Worm (Caenorhabditis elegans): ENCODE data around the gene aco-2.

aco-2 gene

DNA sequence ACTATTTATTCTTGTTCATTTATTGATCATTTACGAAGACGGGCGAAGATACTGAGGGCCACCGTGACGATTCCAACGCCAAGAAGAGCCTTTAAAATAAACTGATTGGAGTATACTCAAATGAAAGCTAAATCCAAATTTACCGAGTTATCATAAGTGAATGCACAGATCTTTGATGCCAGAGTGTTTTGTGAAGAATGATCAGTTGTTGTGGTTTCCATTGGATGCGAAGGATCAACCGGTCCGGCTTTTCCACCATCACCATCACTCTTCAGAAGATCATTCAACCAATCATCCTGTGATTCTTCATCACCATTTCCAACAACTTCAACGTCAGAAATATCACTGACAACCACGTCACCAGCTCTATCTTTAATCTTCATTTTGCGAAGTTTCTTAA lies 3.7 kb downstream of the aco-2 start:
- TF ChIP-seq hmg-4 (GFP tag; optimal IDR thresholded peaks at IDR 0.05) (no peak), aly-1 (tag; optimal IDR thresholded peaks at IDR 0.05) (no peak), sea-1 (GFP tag; conservative IDR thresholded peaks at IDR 0.05) (no peak)

DNA sequence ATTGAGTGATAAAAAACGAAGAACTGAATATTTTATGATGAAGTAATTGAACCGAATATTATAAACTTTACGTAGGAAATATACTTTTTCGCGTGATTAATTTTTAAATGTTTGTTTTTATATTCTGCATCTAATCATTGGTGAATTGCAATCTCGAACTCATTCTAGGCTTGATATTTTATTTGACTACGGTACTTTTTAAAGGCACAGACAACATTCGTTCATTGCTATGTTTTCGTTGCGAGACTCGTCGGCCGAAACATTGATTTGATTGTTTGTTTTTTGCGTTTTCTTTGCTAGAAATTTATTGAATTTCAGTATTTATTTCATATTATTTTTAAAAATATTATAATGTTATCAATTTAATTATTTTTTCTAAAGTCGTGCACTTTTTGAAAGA lies 4.3 kb downstream of the aco-2 start, which contains the start of gene C06G4.4:
C06G4.4 (minus strand) TSS at position 36 of the 400 bp plus-strand sequence.
- no peak for TF ChIP-seq sea-1 (GFP tag; conservative IDR thresholded peaks at IDR 0.05)
- TF ChIP-seq tbx-11 (GFP tag; IDR thresholded peaks at IDR 0.05), result no peak
- no peak for TF ChIP-seq tra-4 (tag; optimal IDR thresholded peaks at IDR 0.05)
- no peak for TF ChIP-seq ama-1 (optimal IDR thresholded peaks at IDR 0.05)
- no peak for TF ChIP-seq aly-1 (tag; optimal IDR thresholded peaks at IDR 0.05)
- TF ChIP-seq ets-7 (tag; optimal IDR thresholded peaks at IDR 0.05), result no peak
- TF ChIP-seq hmbx-1 (tag; optimal IDR thresholded peaks at IDR 0.05), result no peak
- TF ChIP-seq B0310.2 (tag; optimal IDR thresholded peaks at IDR 0.05), result no peak
- TF ChIP-seq hmg-4 (GFP tag; optimal IDR thresholded peaks at IDR 0.05), result no peak
- TF ChIP-seq hnd-1 (tag; optimal IDR thresholded peaks at IDR 0.05), result no peak
- TF ChIP-seq flt-1 (GFP tag; IDR thresholded peaks at IDR 0.05), result no peak
- TF ChIP-seq pes-1 (GFP tag; IDR thresholded peaks at IDR 0.05), result no peak
- TF ChIP-seq tbx-37 (GFP tag; conservative IDR thresholded peaks at IDR 0.05), result no peak
- no peak for TF ChIP-seq ceh-36 (tag; optimal IDR thresholded peaks at IDR 0.05)
- TF ChIP-seq ceh-13 (GFP tag; optimal IDR thresholded peaks at IDR 0.05), result no peak
- no peak for TF ChIP-seq scrt-1 (GFP tag; IDR thresholded peaks at IDR 0.05)
- TF ChIP-seq F13C5.2 (tag; optimal IDR thresholded peaks at IDR 0.05), result no peak

ce11 chrIII:7978289-7978688 lies 4.8 kb downstream of the aco-2 start:
- TF ChIP-seq scrt-1 (GFP tag; IDR thresholded peaks at IDR 0.05), result no peak
- TF ChIP-seq sea-1 (GFP tag; conservative IDR thresholded peaks at IDR 0.05), result no peak
- no peak for TF ChIP-seq tbx-11 (GFP tag; IDR thresholded peaks at IDR 0.05)
- TF ChIP-seq tra-4 (tag; optimal IDR thresholded peaks at IDR 0.05), result no peak
- TF ChIP-seq hmg-4 (GFP tag; optimal IDR thresholded peaks at IDR 0.05), result no peak
- no peak for TF ChIP-seq hmbx-1 (tag; optimal IDR thresholded peaks at IDR 0.05)
- no peak for TF ChIP-seq B0310.2 (tag; optimal IDR thresholded peaks at IDR 0.05)
- TF ChIP-seq F13C5.2 (tag; optimal IDR thresholded peaks at IDR 0.05), result no peak
- TF ChIP-seq hnd-1 (tag; optimal IDR thresholded peaks at IDR 0.05), result no peak
- no peak for TF ChIP-seq ama-1 (optimal IDR thresholded peaks at IDR 0.05)

- TF ChIP-seq tbx-37 (GFP tag; conservative IDR thresholded peaks at IDR 0.05) (no peak), B0310.2 (tag; optimal IDR thresholded peaks at IDR 0.05) (no peak), scrt-1 (GFP tag; IDR thresholded peaks at IDR 0.05) (no peak), tra-4 (tag; optimal IDR thresholded peaks at IDR 0.05) (no peak)
These were observed 5.2 kb downstream of the aco-2 start for ce11 chrIII:7978723-7979122.

DNA sequence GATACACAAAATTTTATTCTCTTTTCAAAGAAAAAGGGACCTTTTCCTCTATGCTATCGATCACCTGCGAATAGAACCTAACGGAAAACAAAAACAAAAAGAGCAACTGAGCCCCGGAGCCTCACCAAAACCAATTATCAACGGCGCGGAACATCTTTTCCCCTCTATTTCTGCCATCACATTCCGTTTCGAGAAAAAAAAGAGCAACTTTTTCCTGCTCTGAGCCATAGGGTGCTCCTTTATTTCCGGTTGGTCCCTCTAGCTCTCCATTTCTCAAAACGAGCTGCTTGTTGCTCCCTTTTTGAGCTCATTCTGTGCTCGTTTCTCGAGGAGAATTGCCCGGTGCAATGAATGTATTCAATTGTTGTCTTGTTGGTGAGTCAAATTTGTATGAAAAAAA lies 6.1 kb downstream of the aco-2 start, which contains the start of gene clp-1:
clp-1 (plus strand) TSS at position 301 of the 400 bp plus-strand sequence.
- TF ChIP-seq ets-7 (tag; optimal IDR thresholded peaks at IDR 0.05) (no peak), tbx-37 (GFP tag; conservative IDR thresholded peaks at IDR 0.05) (no peak), hnd-1 (tag; optimal IDR thresholded peaks at IDR 0.05) (no peak), aly-1 (tag; optimal IDR thresholded peaks at IDR 0.05) (no peak), ceh-36 (tag; optimal IDR thresholded peaks at IDR 0.05) (no peak), tbx-11 (GFP tag; IDR thresholded peaks at IDR 0.05) (no peak), B0310.2 (tag; optimal IDR thresholded peaks at IDR 0.05) (no peak), ceh-13 (GFP tag; optimal IDR thresholded peaks at IDR 0.05) (no peak), pes-1 (GFP tag; IDR thresholded peaks at IDR 0.05) (no peak), F13C5.2 (tag; optimal IDR thresholded peaks at IDR 0.05) (no peak), sea-1 (GFP tag; conservative IDR thresholded peaks at IDR 0.05) (no peak), tra-4 (tag; optimal IDR thresholded peaks at IDR 0.05) (no peak), ama-1 (optimal IDR thresholded peaks at IDR 0.05) (no peak), flt-1 (GFP tag; IDR thresholded peaks at IDR 0.05) (no peak), scrt-1 (GFP tag; IDR thresholded peaks at IDR 0.05) (no peak)

- TF ChIP-seq pes-1 (GFP tag; IDR thresholded peaks at IDR 0.05) (no peak), hnd-1 (tag; optimal IDR thresholded peaks at IDR 0.05) (no peak), sea-1 (GFP tag; conservative IDR thresholded peaks at IDR 0.05) (no peak), tra-4 (tag; optimal IDR thresholded peaks at IDR 0.05) (no peak), tbx-11 (GFP tag; IDR thresholded peaks at IDR 0.05) (no peak), scrt-1 (GFP tag; IDR thresholded peaks at IDR 0.05) (no peak), ceh-13 (GFP tag; optimal IDR thresholded peaks at IDR 0.05) (no peak), F13C5.2 (tag; optimal IDR thresholded peaks at IDR 0.05) (no peak), aly-1 (tag; optimal IDR thresholded peaks at IDR 0.05) (no peak), tbx-37 (GFP tag; conservative IDR thresholded peaks at IDR 0.05) (no peak), hmg-4 (GFP tag; optimal IDR thresholded peaks at IDR 0.05) (no peak), ets-7 (tag; optimal IDR thresholded peaks at IDR 0.05) (no peak), B0310.2 (tag; optimal IDR thresholded peaks at IDR 0.05) (no peak)
These were observed 7.7 kb downstream of the aco-2 start for ce11 chrIII:7981233-7981632.

- no peak for TF ChIP-seq hnd-1 (tag; optimal IDR thresholded peaks at IDR 0.05)
- no peak for TF ChIP-seq ceh-36 (tag; optimal IDR thresholded peaks at IDR 0.05)
- no peak for TF ChIP-seq ceh-13 (GFP tag; optimal IDR thresholded peaks at IDR 0.05)
- no peak for TF ChIP-seq tbx-11 (GFP tag; IDR thresholded peaks at IDR 0.05)
- TF ChIP-seq hmg-4 (GFP tag; optimal IDR thresholded peaks at IDR 0.05), result no peak
- TF ChIP-seq F13C5.2 (tag; optimal IDR thresholded peaks at IDR 0.05), result no peak
- no peak for TF ChIP-seq scrt-1 (GFP tag; IDR thresholded peaks at IDR 0.05)
- TF ChIP-seq hmbx-1 (tag; optimal IDR thresholded peaks at IDR 0.05), result no peak
- no peak for TF ChIP-seq B0310.2 (tag; optimal IDR thresholded peaks at IDR 0.05)
- TF ChIP-seq ama-1 (optimal IDR thresholded peaks at IDR 0.05), result no peak
These were observed 8.4 kb downstream of the aco-2 start for ce11 chrIII:7981938-7982337.

DNA sequence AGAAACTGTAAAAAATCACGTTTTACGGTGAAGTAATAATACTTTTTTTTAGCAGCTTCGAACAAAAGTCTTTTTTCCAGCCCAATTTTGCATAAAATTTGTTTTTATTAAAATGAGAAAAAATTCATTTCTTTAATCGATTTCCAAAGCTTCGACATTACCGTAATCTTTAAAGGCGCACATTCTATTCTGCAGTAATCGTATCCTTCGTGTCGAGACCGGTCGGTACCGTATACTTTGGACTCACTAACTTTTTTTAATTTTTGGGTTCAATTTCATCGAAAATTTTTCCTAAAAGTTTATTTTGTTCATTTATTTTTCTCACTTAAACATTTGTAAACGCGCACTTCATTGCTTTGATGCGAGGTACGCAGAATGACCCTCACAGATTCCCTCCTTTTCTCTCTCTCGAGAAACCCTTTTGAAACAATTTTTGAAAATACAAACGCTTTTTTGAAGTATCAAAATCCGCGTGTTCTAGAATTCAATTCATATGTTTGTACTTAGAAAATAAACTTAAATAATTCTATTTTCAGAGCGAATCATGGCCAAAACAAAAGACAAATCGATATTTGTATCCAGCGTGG lies 13.2 kb downstream of the aco-2 start, which contains the start of gene hrpk-2:
hrpk-2 (plus strand) TSS at position 537 of the 587 bp plus-strand sequence.
- TF ChIP-seq scrt-1 (GFP tag; IDR thresholded peaks at IDR 0.05) (no peak), hmbx-1 (tag; optimal IDR thresholded peaks at IDR 0.05) (no peak), B0310.2 (tag; optimal IDR thresholded peaks at IDR 0.05) (no peak), pes-1 (GFP tag; IDR thresholded peaks at IDR 0.05) (no peak), aly-1 (tag; optimal IDR thresholded peaks at IDR 0.05) (no peak), tbx-37 (GFP tag; conservative IDR thresholded peaks at IDR 0.05) (no peak), flt-1 (GFP tag; IDR thresholded peaks at IDR 0.05) (no peak), tbx-11 (GFP tag; IDR thresholded peaks at IDR 0.05) (no peak), sea-1 (GFP tag; conservative IDR thresholded peaks at IDR 0.05) (no peak), tra-4 (tag; optimal IDR thresholded peaks at IDR 0.05) (no peak), ceh-13 (GFP tag; optimal IDR thresholded peaks at IDR 0.05) (no peak)

Data from whole organism, early embryonic.